Worm (Caenorhabditis elegans) whole organism, L4/young adult: ENCODE measurements around the gene spcs-2.
A peak's percentile ranks its signal among the peaks of the same experiment; 100 is the strongest.

Source experiments
- W03F9.2 ChIP-seq: fragments of 150-350 bp; optimal IDR thresholded peaks from 2 replicates; lab custom pipeline; 2014; ENCODE audit warnings: missing biosample characterization, missing genetic modification characterization
- dao-5 ChIP-seq: sonication (generic microtip); optimal IDR thresholded peaks from 2 replicates; lab custom pipeline; 2016; ENCODE audit warnings: missing genotype, missing genetic modification characterization, moderate library complexity, missing compliant biosample characterization
- him-1 ChIP-seq: sonication (generic microtip); optimal IDR thresholded peaks from 2 replicates; lab custom pipeline; 2016; ENCODE audit warnings: missing genotype, missing genetic modification reagents, missing genetic modification characterization, missing compliant biosample characterization

Gene spcs-2

DNA sequence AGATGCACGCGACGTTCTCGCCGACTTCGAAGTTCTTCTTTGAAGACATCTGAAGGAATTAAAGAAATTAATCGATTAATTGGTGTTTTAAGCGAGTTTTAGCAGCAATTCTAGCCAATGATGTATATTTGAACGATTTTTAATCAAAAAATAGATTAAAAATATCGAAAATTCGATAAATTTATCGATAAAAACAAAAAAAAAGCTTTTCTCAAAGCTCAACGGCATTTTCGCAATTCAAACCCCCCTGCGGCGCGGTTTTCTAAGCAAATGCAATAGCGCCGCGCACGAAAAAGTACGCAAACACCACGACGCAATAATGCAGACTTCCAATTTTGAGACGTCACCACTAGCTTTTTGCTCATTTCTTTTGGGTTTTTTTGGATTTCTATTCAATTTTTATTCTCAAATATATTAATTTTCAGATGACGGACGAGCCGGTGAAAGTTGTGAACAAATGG lies at the start of gene spcs-2, which contains the start of gene mrg-1:
Gene spcs-2 (plus strand): TSS at position 426 of the 461 bp plus-strand sequence.
Gene mrg-1 (minus strand): TSS at position 51 of the 461 bp plus-strand sequence.
- TF ChIP-seq W03F9.2 (peak; percentile 94), him-1 (tag; lab: Kevin White, UChicago) (peak; percentile 59), dao-5 (tag; lab: Kevin White, UChicago) (no peak)

DNA sequence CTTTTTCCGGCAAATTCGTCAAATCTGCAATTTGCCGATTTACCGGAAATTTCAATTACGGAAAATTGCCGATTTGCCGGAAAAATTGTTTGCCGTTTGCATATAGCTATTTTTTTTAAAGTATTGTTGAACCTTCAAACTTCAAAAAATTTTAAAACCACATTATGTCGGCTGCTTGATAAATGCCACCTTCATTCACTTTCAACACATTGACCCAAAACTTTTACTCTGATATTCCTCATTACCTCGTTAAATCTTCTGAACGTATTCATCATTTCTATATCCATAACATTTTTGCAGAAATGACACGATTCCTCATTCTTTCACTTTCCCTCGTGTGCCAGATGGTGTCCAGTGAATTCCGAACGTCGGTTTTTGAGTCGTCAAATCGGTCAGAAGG lies 45.8 kb upstream of the spcs-2 start, which contains the start of gene Y37D8A.3:
Gene Y37D8A.3 (plus strand): TSS at position 301 of the 400 bp plus-strand sequence.
- TF ChIP-seq dao-5 (tag; lab: Kevin White, UChicago) (no peak), W03F9.2 (no peak), him-1 (tag; lab: Kevin White, UChicago) (no peak)

DNA sequence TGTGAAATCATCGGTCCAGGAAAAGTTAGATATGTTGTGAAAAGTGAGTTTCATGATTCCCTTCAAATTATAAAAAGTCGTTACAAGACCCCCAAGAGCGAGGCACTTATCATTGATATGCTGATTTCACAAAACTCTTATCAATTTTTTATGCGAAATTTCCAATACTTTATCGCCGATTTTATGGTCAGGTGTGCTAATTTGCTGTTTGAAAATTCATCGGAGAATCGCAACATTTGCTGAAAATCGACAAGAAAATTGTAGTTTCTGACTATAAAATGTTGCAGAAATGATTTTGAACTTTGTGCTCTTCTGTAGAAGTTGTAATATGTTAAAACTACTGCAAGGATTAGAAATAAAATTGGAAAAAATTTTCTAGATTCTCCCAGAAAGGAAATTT lies 43.1 kb upstream of the spcs-2 start:
- TF ChIP-seq W03F9.2, result no peak
- TF ChIP-seq him-1 (tag; lab: Kevin White, UChicago), result no peak
- TF ChIP-seq dao-5 (tag; lab: Kevin White, UChicago), result no peak

DNA sequence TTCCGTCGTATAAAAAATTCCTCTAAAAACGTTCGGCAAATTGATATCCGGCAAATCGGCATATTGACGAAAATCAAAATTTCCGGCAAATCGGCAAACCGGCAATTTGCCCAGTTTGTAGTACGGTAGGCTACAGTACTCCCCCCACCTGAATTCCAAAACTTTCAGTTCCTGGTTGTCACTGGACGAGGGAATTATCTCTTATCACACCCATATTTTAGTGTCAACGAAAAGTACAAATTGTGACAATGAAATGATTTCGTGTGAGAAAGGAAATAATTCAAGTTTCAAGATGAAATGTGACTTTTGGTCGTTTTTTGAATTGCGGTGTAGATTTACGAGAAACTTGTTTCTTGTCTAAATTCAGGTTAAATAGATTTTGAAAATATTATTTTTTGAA lies 41.8 kb upstream of the spcs-2 start:
- TF ChIP-seq dao-5 (tag; lab: Kevin White, UChicago), result no peak
- TF ChIP-seq W03F9.2, result no peak
- no peak for TF ChIP-seq him-1 (tag; lab: Kevin White, UChicago)

DNA sequence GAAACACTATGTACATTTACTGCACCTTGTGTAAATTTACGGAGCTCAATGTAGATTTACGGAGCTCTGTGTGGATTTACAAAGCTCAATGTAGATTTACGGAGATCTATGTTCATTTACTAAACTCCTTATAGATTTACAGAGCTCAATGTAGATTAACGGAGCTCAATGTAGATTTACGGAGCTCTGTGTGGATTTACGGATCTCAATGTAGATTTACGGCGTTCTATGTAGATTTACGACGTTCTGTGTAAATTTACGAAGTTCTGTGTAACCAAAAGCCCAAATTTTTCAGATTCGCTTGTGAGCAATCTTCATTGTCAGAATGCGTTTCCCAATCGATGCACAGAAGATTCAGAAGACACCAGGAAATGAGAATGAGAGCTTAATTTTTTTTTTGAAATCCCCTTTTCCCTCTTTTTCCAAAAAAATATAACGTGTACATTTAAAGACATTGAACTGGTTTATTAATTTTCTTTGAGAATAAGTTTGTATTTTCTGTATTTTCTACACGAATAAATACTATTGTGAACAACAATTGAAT lies 38.0 kb upstream of the spcs-2 start:
- TF ChIP-seq him-1 (tag; lab: Kevin White, UChicago) (no peak), dao-5 (tag; lab: Kevin White, UChicago) (no peak), W03F9.2 (no peak)

DNA sequence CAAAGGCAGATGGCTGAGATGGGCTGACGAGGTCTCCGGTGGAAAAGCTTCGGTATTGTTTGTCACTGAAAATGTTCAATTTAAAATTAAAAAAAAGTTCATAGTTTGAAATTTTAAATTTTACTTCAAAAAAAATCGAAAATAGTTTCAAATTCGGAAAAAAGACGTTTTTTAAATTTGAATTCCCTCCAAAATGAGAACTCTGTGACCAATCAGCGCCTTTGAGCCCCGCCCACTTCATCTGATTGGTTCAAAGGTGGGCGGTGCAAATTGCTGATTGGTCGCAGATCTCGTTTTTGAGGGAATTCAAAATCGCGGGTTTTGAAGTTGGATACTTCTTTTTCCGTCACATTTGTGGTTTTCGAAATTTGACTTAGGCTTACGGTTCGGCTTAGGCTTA lies 36.5 kb upstream of the spcs-2 start:
- TF ChIP-seq him-1 (tag; lab: Kevin White, UChicago) (no peak), W03F9.2 (no peak)

DNA sequence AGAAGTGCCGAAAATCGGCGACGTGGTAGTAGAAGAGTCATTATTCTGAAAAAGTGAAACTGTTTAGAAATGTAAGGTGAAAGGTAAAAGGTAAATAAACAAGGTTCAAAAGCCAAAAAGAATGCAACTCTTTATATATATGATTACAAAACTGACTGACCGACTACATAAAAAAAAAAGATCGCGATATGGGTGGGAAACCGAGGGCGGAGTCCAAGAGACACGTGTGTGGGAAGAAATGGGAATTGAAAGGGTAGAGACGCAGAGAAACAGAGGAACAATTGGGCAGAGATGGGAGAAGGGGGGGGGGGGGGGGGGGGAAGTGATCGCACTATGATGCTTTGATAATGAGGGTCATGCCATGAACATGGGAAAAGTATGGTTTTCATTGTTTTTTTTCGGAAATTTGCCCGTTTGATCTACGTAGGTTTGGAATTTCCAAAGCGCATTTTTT lies 35.9 kb upstream of the spcs-2 start, which contains the start of gene Y37D8A.4:
Gene Y37D8A.4 (minus strand): TSS at position 51 of the 454 bp plus-strand sequence.
- TF ChIP-seq W03F9.2 (no peak), him-1 (tag; lab: Kevin White, UChicago) (no peak), dao-5 (tag; lab: Kevin White, UChicago) (no peak)

DNA sequence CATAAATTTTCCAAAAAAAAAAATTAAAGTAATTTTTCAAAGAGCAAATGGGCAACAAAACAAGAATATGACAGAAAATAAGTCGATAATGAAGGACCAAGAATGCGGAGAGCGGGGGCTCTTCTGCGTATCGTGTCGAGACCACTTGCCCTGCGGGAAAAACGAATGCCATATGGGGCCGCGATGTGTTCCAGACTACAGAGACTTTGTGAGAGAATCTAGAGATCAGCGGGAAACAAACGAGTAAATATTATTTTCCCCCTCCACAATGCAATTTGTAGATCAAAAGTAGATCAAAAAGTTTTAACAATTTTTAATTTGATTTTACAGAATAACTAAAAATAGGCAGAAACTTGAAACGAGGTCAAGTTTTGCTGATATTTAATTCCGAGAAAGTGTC lies 34.6 kb upstream of the spcs-2 start:
- TF ChIP-seq W03F9.2, result no peak
- no peak for TF ChIP-seq him-1 (tag; lab: Kevin White, UChicago)
- no peak for TF ChIP-seq dao-5 (tag; lab: Kevin White, UChicago)

DNA sequence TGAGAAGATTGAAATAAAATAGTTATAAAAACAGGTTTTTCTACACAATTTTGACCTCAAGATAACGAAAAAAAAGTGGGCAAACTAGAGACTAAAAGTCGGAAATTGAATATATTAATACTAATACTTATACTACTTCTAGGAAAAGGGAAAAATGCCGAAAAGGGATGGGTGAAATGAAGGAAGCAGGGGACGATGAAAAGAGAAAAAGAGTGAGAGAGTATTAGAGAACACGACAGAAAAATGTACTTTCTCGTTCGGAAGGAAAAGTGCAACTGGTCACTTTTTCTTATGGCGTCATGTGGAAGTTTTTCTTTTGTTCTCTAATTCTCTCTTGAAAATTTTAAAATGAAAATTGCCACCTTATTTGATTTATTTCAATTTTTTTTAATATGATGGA lies 33.5 kb upstream of the spcs-2 start:
- TF ChIP-seq W03F9.2 (peak; percentile 40), dao-5 (tag; lab: Kevin White, UChicago) (no peak)

DNA sequence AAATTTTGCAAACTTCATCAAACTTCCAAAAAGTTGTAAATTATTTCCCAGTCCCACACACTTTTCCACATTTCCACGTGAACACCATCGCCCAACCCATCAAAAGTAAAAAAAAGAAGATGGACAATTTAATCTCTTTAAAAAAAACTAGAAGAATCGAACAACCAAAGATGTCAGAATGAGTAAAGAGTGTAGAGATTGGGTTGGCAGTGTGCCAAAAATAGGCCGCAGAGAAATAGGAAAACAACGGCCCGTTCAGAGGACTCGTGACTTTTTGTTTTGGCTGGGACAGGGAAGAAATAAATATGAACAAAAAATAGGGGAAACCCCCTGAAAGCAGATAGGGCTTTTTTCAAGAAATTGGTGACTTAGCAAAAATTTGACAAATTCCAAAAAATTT lies 32.0 kb upstream of the spcs-2 start:
- TF ChIP-seq him-1 (tag; lab: Kevin White, UChicago), result no peak
- peak; percentile 16 for TF ChIP-seq W03F9.2

DNA sequence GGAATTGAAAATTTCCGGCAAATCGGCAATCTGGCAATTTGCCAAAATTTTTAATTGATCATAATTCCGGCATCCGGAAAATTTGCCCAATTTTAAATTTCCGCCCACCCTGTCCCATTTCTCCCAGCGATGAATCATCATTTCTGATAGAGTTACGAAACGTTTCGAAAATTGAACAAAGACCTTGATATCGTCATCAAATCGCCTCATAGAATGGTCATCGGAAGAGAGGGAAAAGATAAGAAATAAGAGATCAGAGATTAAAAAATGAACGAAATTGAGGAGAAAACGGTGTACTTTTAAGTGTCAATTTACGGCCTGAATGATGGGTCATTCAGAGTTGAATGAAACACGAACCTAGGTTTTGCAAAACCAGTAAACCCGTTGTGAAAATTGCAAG lies 27.2 kb upstream of the spcs-2 start:
- no peak for TF ChIP-seq W03F9.2
- no peak for TF ChIP-seq him-1 (tag; lab: Kevin White, UChicago)
- no peak for TF ChIP-seq dao-5 (tag; lab: Kevin White, UChicago)

DNA sequence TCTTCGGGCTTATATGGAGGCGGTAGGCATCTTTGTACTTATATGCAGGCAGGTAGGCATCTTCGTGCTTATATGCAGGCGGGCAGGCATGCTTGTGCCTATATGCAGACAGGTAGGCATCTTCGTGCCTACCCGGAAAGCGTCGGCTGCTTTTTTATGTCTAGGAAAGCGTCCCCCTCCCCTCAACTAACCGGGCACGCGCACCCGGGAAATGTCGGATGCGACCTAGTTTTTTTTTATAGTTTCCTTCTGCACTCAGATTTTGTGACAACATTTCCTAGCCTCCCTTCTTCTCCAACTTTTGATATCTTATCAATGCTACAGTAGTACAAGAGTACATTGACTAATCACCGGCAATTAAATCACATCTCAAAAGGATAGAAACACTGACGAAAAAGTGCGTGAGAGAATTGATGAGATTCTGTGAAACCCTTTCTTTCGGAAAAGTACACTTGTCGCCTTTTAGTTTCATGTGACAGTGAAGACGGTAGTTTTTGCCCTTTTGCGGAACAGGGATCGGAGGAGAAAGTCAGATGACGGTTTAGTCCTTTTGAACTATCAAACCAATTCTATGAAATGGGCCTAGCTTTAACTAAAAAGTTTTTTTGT lies 25.7 kb upstream of the spcs-2 start:
- no peak for TF ChIP-seq him-1 (tag; lab: Kevin White, UChicago)
- no peak for TF ChIP-seq dao-5 (tag; lab: Kevin White, UChicago)
- TF ChIP-seq W03F9.2, result no peak

DNA sequence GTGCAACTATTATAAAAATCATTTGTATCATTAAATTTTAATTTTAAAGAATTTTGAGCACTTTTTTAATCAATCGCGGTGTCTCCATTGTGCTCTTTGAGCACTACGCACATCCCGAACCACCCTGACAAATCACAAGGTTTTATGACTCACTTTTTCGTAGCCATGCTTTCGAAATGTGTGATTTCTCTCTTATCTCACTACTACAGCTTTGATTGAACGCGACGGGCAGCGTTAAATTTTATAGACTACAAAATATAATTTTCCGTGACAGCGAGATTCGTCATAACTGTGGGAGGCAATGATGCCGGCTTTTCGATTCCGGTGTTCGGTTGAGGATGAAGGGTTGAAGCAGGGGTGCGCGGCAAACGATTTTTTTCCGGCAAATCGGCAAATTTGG lies 25.1 kb upstream of the spcs-2 start:
- TF ChIP-seq him-1 (tag; lab: Kevin White, UChicago) (no peak), W03F9.2 (no peak), dao-5 (tag; lab: Kevin White, UChicago) (no peak)

DNA sequence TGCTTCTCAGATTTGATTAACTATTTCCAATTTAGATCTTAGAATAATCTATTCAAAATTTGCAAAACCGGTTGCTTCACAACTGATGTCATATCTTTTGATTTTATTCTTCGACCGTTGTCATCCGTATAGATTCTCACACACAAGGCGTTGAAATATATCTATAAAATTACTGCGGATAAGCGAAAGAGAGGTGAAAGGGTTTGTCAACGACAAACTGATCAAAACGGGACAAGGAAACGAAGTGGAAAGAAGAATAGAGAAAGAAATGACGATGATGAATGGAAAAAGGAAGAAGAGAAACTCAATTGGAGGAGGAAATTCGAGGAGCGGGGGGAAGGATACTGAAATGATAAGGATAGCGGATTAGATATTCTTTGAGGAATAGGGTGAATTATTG lies 23.8 kb upstream of the spcs-2 start:
- no peak for TF ChIP-seq him-1 (tag; lab: Kevin White, UChicago)
- TF ChIP-seq dao-5 (tag; lab: Kevin White, UChicago), result no peak
- TF ChIP-seq W03F9.2, result no peak

DNA sequence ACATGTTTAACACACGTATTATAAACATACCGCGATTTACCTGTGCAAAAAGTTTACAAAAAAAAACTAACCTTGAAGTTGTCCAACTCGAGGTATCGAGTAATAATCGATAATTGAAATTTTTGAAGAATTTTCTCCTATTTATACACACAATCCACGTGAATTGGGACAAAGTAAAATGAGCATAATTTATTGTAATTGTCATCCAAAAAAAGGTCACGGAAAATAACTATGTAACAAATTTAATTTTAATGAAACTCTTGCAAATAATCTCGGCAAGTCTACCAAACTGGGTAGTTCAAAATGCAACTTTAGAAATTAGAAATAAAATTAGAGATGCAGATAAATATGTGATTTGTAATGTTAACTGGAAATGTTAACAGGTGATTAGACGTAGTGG lies 19.4 kb upstream of the spcs-2 start, which contains the start of gene Y37D8A.5:
Gene Y37D8A.5 (minus strand): TSS at position 101 of the 400 bp plus-strand sequence.
- no peak for TF ChIP-seq W03F9.2
- no peak for TF ChIP-seq dao-5 (tag; lab: Kevin White, UChicago)
- no peak for TF ChIP-seq him-1 (tag; lab: Kevin White, UChicago)
